Fruit fly (Drosophila melanogaster) whole organism, embryonic: Measurements from ENCODE around the gene Idh3a.
A peak's percentile ranks its signal among the peaks of the same experiment; 100 is the strongest.

Source experiments
- ATbp ChIP-seq: fragments of 200-800 bp; sonication (Bioruptor generic); optimal IDR thresholded peaks from 2 replicates; lab custom pipeline; 2017; ENCODE audit warnings: missing biosample characterization, mild to moderate bottlenecking, missing genetic modification characterization, missing genetic modification reagents
- Awh ChIP-seq: fragments of 200-800 bp; sonication (Bioruptor generic); IDR thresholded peaks from 2 replicates; pipeline ENCODE4, ENCODE4 v1.3.6; 2022; ENCODE audit warnings: missing biosample characterization, missing genetic modification characterization
- BEAF-32 ChIP-seq: fragments of 200-800 bp; sonication (Bioruptor generic); optimal IDR thresholded peaks from 3 replicates; lab custom pipeline; 2017; ENCODE audit warnings: missing biosample characterization, missing genetic modification characterization, mild to moderate bottlenecking, moderate library complexity, missing genetic modification reagents
- CG10209 ChIP-seq: fragments of 200-800 bp; sonication (Bioruptor generic); optimal IDR thresholded peaks from 3 replicates; lab custom pipeline; 2017; ENCODE audit warnings: missing biosample characterization, mild to moderate bottlenecking, missing genetic modification characterization, missing genetic modification reagents
- CG10979 ChIP-seq: fragments of 200-800 bp; sonication (Bioruptor generic); optimal IDR thresholded peaks from 2 replicates; lab custom pipeline; 2018; ENCODE audit warnings: missing biosample characterization, mild to moderate bottlenecking, missing genetic modification characterization, moderate library complexity
- CG11456 ChIP-seq: fragments of 200-800 bp; sonication (Bioruptor generic); IDR thresholded peaks from 3 replicates; pipeline ENCODE4 v1.3.6; 2022; ENCODE audit warnings: missing biosample characterization, missing genetic modification characterization
- CG13894 ChIP-seq: fragments of 200-800 bp; sonication (Bioruptor generic); optimal IDR thresholded peaks from 3 replicates; lab custom pipeline; 2018; ENCODE audit warnings: missing biosample characterization, mild to moderate bottlenecking, missing genetic modification characterization, moderate library complexity
- CG14860 ChIP-seq: fragments of 200-800 bp; sonication (Bioruptor generic); IDR thresholded peaks from 3 replicates; pipeline ENCODE4 v1.3.6; 2022; ENCODE audit warnings: missing biosample characterization, missing genetic modification characterization; ENCODE audit not compliant: partially characterized antibody
- CG14965 ChIP-seq: fragments of 200-800 bp; sonication (Bioruptor generic); optimal IDR thresholded peaks from 2 replicates; lab custom pipeline; 2016; ENCODE audit warnings: missing biosample characterization, missing genetic modification characterization, borderline replicate concordance
- CG17385 ChIP-seq: fragments of 200-800 bp; sonication (Bioruptor generic); optimal IDR thresholded peaks from 3 replicates; lab custom pipeline; 2018; ENCODE audit warnings: missing biosample characterization, mild to moderate bottlenecking, missing genetic modification characterization
- CG2202 ChIP-seq: fragments of 200-800 bp; sonication (Bioruptor generic); optimal IDR thresholded peaks from 2 replicates; lab custom pipeline; 2018; ENCODE audit warnings: missing biosample characterization, mild to moderate bottlenecking, missing genetic modification characterization
- CG30020 ChIP-seq: fragments of 200-800 bp; optimal IDR thresholded peaks from 2 replicates; lab custom pipeline; 2019; ENCODE audit warnings: missing biosample characterization, mild to moderate bottlenecking, missing genetic modification characterization, moderate library complexity
- CG32532 ChIP-seq: fragments of 200-800 bp; sonication (Bioruptor generic); IDR thresholded peaks from 2 replicates; pipeline ENCODE4 v1.3.6; 2022; ENCODE audit warnings: missing biosample characterization, missing genetic modification characterization
- CG3281 ChIP-seq: fragments of 200-800 bp; sonication (Bioruptor generic); optimal IDR thresholded peaks from 3 replicates; lab custom pipeline; 2017; ENCODE audit warnings: missing biosample characterization, mild to moderate bottlenecking, missing genetic modification characterization
- CG34422 ChIP-seq: fragments of 200-800 bp; sonication (Bioruptor generic); IDR thresholded peaks from 3 replicates; pipeline ENCODE4 v1.3.6; 2022; ENCODE audit warnings: missing biosample characterization, missing genetic modification characterization
- CG4730 ChIP-seq: fragments of 200-800 bp; sonication (Bioruptor generic); IDR thresholded peaks from 2 replicates; pipeline ENCODE4 v1.3.6; 2022; ENCODE audit warnings: missing biosample characterization, missing genetic modification characterization
- CG6175 ChIP-seq: fragments of 200-800 bp; sonication (Bioruptor generic); IDR thresholded peaks from 3 replicates; pipeline ENCODE4 v1.3.6; 2022; ENCODE audit warnings: missing biosample characterization, missing genetic modification characterization
- CG6254 ChIP-seq: fragments of 200-800 bp; sonication (Bioruptor generic); optimal IDR thresholded peaks from 3 replicates; lab custom pipeline; 2017; ENCODE audit warnings: mild to moderate bottlenecking, missing biosample characterization, missing genetic modification reagents, missing genetic modification characterization
- CG6854 ChIP-seq: fragments of 200-800 bp; sonication (Bioruptor generic); optimal IDR thresholded peaks from 3 replicates; lab custom pipeline; 2017; ENCODE audit warnings: missing biosample characterization, mild to moderate bottlenecking, missing genetic modification characterization
- CG7786 ChIP-seq: fragments of 200-800 bp; sonication (Bioruptor generic); optimal IDR thresholded peaks from 2 replicates; lab custom pipeline; 2016; ENCODE audit warnings: missing biosample characterization, missing genetic modification characterization
- CG7963 ChIP-seq: fragments of 200-800 bp; sonication (Bioruptor generic); IDR thresholded peaks from 3 replicates; pipeline ENCODE4 v1.3.6; 2022; ENCODE audit warnings: missing biosample characterization, missing genetic modification characterization; ENCODE audit not compliant: partially characterized antibody
- CG8359 ChIP-seq: fragments of 200-800 bp; sonication (Bioruptor generic); optimal IDR thresholded peaks from 2 replicates; lab custom pipeline; 2017; ENCODE audit warnings: missing biosample characterization, mild to moderate bottlenecking, missing genetic modification characterization, borderline replicate concordance
- CG9609 ChIP-seq: fragments of 200-800 bp; sonication (Bioruptor generic); optimal IDR thresholded peaks from 3 replicates; lab custom pipeline; 2016; ENCODE audit warnings: missing biosample characterization, missing genetic modification characterization
- Dek ChIP-seq: fragments of 200-800 bp; sonication (Bioruptor generic); optimal IDR thresholded peaks from 3 replicates; lab custom pipeline; 2019; ENCODE audit warnings: missing biosample characterization, mild to moderate bottlenecking, missing genetic modification characterization, moderate library complexity
- Dip3 ChIP-seq: fragments of 200-800 bp; sonication (Bioruptor generic); optimal IDR thresholded peaks from 3 replicates; lab custom pipeline; 2016; ENCODE audit warnings: missing biosample characterization, missing genetic modification characterization
- Dll ChIP-seq: fragments of 200-800 bp; sonication (Bioruptor generic); IDR thresholded peaks from 4 replicates; pipeline ENCODE4 v1.3.6; 2022; ENCODE audit warnings: missing biosample characterization, missing genetic modification characterization; ENCODE audit not compliant: partially characterized antibody
- Drgx ChIP-seq: fragments of 200-800 bp; sonication (Bioruptor generic); IDR thresholded peaks from 2 replicates; pipeline ENCODE4 v1.3.6; 2022; ENCODE audit warnings: missing biosample characterization, missing genetic modification characterization
- H2.0 ChIP-seq: fragments of 200-800 bp; sonication (Bioruptor generic); IDR thresholded peaks from 2 replicates; pipeline ENCODE4 v1.3.6; 2022; ENCODE audit warnings: missing biosample characterization, missing genetic modification characterization
- Hmx ChIP-seq: fragments of 200-800 bp; sonication (Bioruptor generic); optimal IDR thresholded peaks from 2 replicates; lab custom pipeline; 2016; ENCODE audit warnings: missing biosample characterization, missing genetic modification characterization
- Jarid2 ChIP-seq: fragments of 200-800 bp; sonication (Bioruptor generic); optimal IDR thresholded peaks from 3 replicates; lab custom pipeline; 2017; ENCODE audit warnings: mild to moderate bottlenecking, missing biosample characterization, missing genetic modification reagents, missing genetic modification characterization
- Med ChIP-seq: fragments of 200-800 bp; sonication (Bioruptor generic); peaks from one replicate; lab custom pipeline; 2016; ENCODE audit warnings: missing biosample characterization, missing genetic modification characterization, mild to moderate bottlenecking, inconsistent platforms, moderate library complexity
- Sox100B ChIP-seq: fragments of 200-800 bp; sonication (Bioruptor generic); optimal IDR thresholded peaks from 3 replicates; lab custom pipeline; 2018; ENCODE audit warnings: missing biosample characterization, mild to moderate bottlenecking, missing genetic modification characterization
- Sox102F ChIP-seq: fragments of 200-800 bp; sonication (Bioruptor generic); optimal IDR thresholded peaks from 2 replicates; lab custom pipeline; 2018; ENCODE audit warnings: missing biosample characterization, mild to moderate bottlenecking, missing genetic modification characterization, moderate library complexity
- abd-A ChIP-seq: fragments of 200-800 bp; sonication (Bioruptor generic); optimal IDR thresholded peaks from 3 replicates; lab custom pipeline; 2019; ENCODE audit warnings: missing biosample characterization, mild to moderate bottlenecking, missing genetic modification characterization, moderate library complexity
- ato ChIP-seq: fragments of 200-800 bp; sonication (Bioruptor generic); IDR thresholded peaks from 2 replicates; pipeline ENCODE4 v1.3.6; 2022; ENCODE audit warnings: missing biosample characterization, missing genetic modification characterization; ENCODE audit not compliant: partially characterized antibody
- bigmax ChIP-seq: fragments of 200-800 bp; sonication (Bioruptor generic); optimal IDR thresholded peaks from 2 replicates; lab custom pipeline; 2018; ENCODE audit warnings: missing biosample characterization, mild to moderate bottlenecking, missing genetic modification characterization
- chinmo ChIP-seq: fragments of 200-800 bp; sonication (Bioruptor generic); IDR thresholded peaks from 4 replicates; pipeline ENCODE4 v1.3.6; 2022; ENCODE audit warnings: missing biosample characterization, missing genetic modification characterization; ENCODE audit not compliant: partially characterized antibody
- crol ChIP-seq: fragments of 200-800 bp; sonication (Bioruptor generic); IDR thresholded peaks from 2 replicates; pipeline ENCODE4 v1.3.6; 2022; ENCODE audit warnings: missing biosample characterization, missing genetic modification characterization
- crp ChIP-seq, 2 experiments: fragments of 200-800 bp; sonication (Bioruptor generic); optimal IDR thresholded peaks; 2 replicates in 1 of 2; 3 replicates in 1 of 2; lab custom pipeline; 2017; ENCODE audit warnings: missing biosample characterization in 2 of 2, missing genetic modification characterization in 2 of 2, mild to moderate bottlenecking in 1 of 2, moderate library complexity in 1 of 2
- dm ChIP-seq: fragments of 200-800 bp; sonication (Bioruptor generic); optimal IDR thresholded peaks from 3 replicates; lab custom pipeline; 2016; ENCODE audit warnings: missing biosample characterization, missing genetic modification characterization
- dysf ChIP-seq: fragments of 200-800 bp; sonication (Bioruptor generic); IDR thresholded peaks from 3 replicates; pipeline ENCODE4 v1.3.6; 2022; ENCODE audit warnings: missing biosample characterization, missing genetic modification characterization
- fu2 ChIP-seq: fragments of 200-800 bp; sonication (Bioruptor generic); optimal IDR thresholded peaks from 2 replicates; lab custom pipeline; 2016; ENCODE audit warnings: missing biosample characterization, missing genetic modification characterization
- gsb-n ChIP-seq: fragments of 200-800 bp; sonication (Bioruptor generic); optimal IDR thresholded peaks from 3 replicates; lab custom pipeline; 2018; ENCODE audit warnings: missing biosample characterization, mild to moderate bottlenecking, missing genetic modification characterization
- hbn ChIP-seq: fragments of 200-800 bp; sonication (Bioruptor generic); IDR thresholded peaks from 2 replicates; pipeline ENCODE4 v1.3.6; 2022; ENCODE audit warnings: missing biosample characterization, missing genetic modification characterization; ENCODE audit not compliant: partially characterized antibody
- klu ChIP-seq: fragments of 200-800 bp; sonication (Bioruptor generic); IDR thresholded peaks from 2 replicates; pipeline ENCODE4 v1.3.6; 2022; ENCODE audit warnings: missing biosample characterization, missing genetic modification characterization
- mirr ChIP-seq: fragments of 200-800 bp; sonication (Bioruptor generic); optimal IDR thresholded peaks from 3 replicates; lab custom pipeline; 2018; ENCODE audit warnings: missing biosample characterization, mild to moderate bottlenecking, missing genetic modification characterization
- pho ChIP-seq: fragments of 200-800 bp; sonication (Bioruptor generic); optimal IDR thresholded peaks from 2 replicates; lab custom pipeline; 2016; ENCODE audit warnings: missing biosample characterization, missing genetic modification characterization
- slou ChIP-seq: fragments of 200-800 bp; sonication (Bioruptor generic); optimal IDR thresholded peaks from 3 replicates; lab custom pipeline; 2016; ENCODE audit warnings: missing biosample characterization, missing genetic modification characterization
- usp ChIP-seq: fragments of >200 bp; optimal IDR thresholded peaks from 2 replicates; lab custom pipeline; 2017; ENCODE audit warnings: missing biosample characterization, missing genetic modification characterization
- zf30C ChIP-seq: fragments of 200-800 bp; sonication (Bioruptor generic); optimal IDR thresholded peaks from 3 replicates; lab custom pipeline; 2018; ENCODE audit warnings: missing biosample characterization, mild to moderate bottlenecking, missing genetic modification characterization

The Idh3a gene

dm6 chrX:19480544-19481127 is 41.0 kb downstream of the Idh3a start:
- TF ChIP-seq CG34422 (GFP tag; lab: Robert Waterston, UW) (peak; percentile 58; the same call in 2 of the 3 replicates), bigmax (peak; percentile 93), crol (peak; percentile 86), CG9609 (GFP tag; lab: Kevin White, UChicago) (no peak), CG7786 (GFP tag; lab: Kevin White, UChicago) (no peak), Sox102F (GFP tag; lab: Kevin White, UChicago) (no peak), Awh (GFP tag; lab: Robert Waterston, UW) (no peak), CG10979 (no peak), dm (peak; percentile 34), CG6854 (GFP tag; lab: Kevin White, UChicago) (no peak), klu (no peak), CG7963 (GFP tag; lab: Robert Waterston, UW) (no peak), Jarid2 (GFP tag; lab: Kevin White, UChicago) (no peak), CG6254 (no peak), CG13894 (no peak), dysf (GFP tag; lab: Robert Waterston, UW) (no peak), Med (GFP tag; lab: Kevin White, UChicago) (peak; percentile 27), CG2202 (tag; lab: Kevin White, UChicago) (no peak), usp (no peak), ATbp (GFP tag; lab: Kevin White, UChicago) (no peak), CG4730 (GFP tag; lab: Robert Waterston, UW) (no peak), CG17385 (peak; percentile 78), abd-A (no peak), CG14860 (GFP tag; lab: Robert Waterston, UW) (no peak)

- no peak for TF ChIP-seq CG10209 (GFP tag; lab: Kevin White, UChicago)
- TF ChIP-seq mirr: peak; percentile 2
- TF ChIP-seq Dek (tag; lab: Kevin White, UChicago): no peak
- no peak for TF ChIP-seq zf30C
- peak; percentile 29; the same call in 1 of the 2 replicates for TF ChIP-seq hbn (GFP tag; lab: Robert Waterston, UW)
- no peak for TF ChIP-seq pho (GFP tag; lab: Kevin White, UChicago)
- no peak for TF ChIP-seq H2.0 (GFP tag; lab: Robert Waterston, UW)
- no peak for TF ChIP-seq Dip3 (GFP tag; lab: Kevin White, UChicago)
- no peak for TF ChIP-seq Jarid2 (GFP tag; lab: Kevin White, UChicago)
- TF ChIP-seq gsb-n: no peak
- no peak for TF ChIP-seq CG3281
- no peak for TF ChIP-seq CG14965 (GFP tag; lab: Kevin White, UChicago)
- no peak for TF ChIP-seq CG11456 (GFP tag; lab: Robert Waterston, UW)
- no peak for TF ChIP-seq Drgx (GFP tag; lab: Robert Waterston, UW)
- no peak for TF ChIP-seq fu2
- 0 out of 4 replicates have a peak, but pooled peaks have one; percentile 40 for TF ChIP-seq Dll
- no peak for TF ChIP-seq CG6175 (GFP tag; lab: Robert Waterston, UW)
- no peak for TF ChIP-seq ato
- no peak for TF ChIP-seq Sox100B (GFP tag; lab: Kevin White, UChicago)
- no peak for TF ChIP-seq slou
- TF ChIP-seq crp (GFP tag; optimal IDR thresholded peaks at IDR 0.05; lab: Kevin White, UChicago): peak; percentile 52 to 90
- no peak for TF ChIP-seq CG8359 (GFP tag; lab: Kevin White, UChicago)
- peak; percentile 16 for TF ChIP-seq CG30020 (tag; lab: Kevin White, UChicago)
- TF ChIP-seq BEAF-32 (GFP tag; lab: Kevin White, UChicago): peak; percentile 71
- no peak for TF ChIP-seq CG32532 (GFP tag; lab: Robert Waterston, UW)
- 0 out of 4 replicates have a peak, but pooled peaks have one; percentile 69 for TF ChIP-seq chinmo (GFP tag; lab: Robert Waterston, UW)
- no peak for TF ChIP-seq Hmx (GFP tag; lab: Kevin White, UChicago)
Observed at dm6 chrX:19479869-19480326, 41.7 kb downstream of the Idh3a start, which contains the start of the genes Naa15-16 and mRpS14. Naa15-16 (plus strand) TSS chrX:19479984. mRpS14 (minus strand) TSS chrX:19480238.
